2 worm cellular contexts compared by ENCODE assay signal in genomic region chrII:11440265-11440664, ce11.
TF ChIP-seq lines count a peak whose summit lies in the region.

VW02B12L.2 (minus strand) TSS chrII:11440329.

TF ChIP-seq in whole organism, L1 larva, 84 proteins besides CTCF, POLR2A, EP300 and RAD21 (continued from another document):
- TF ChIP-seq nhr-20 (tag; optimal IDR thresholded peaks at IDR 0.05; lab: Kevin White, UChicago) (peak; percentile 52), snu-23 (GFP tag; optimal IDR thresholded peaks at IDR 0.05; lab: Kevin White, UChicago) (peak; percentile 57), nhr-77 (tag; optimal IDR thresholded peaks at IDR 0.05; lab: Kevin White, UChicago) (peak; percentile 23), lin-13 (GFP tag; optimal IDR thresholded peaks at IDR 0.05; lab: Kevin White, UChicago) (no peak), zip-4 (GFP tag; optimal IDR thresholded peaks at IDR 0.05; lab: Kevin White, UChicago) (no peak), nhr-76 (tag; optimal IDR thresholded peaks at IDR 0.05; lab: Kevin White, UChicago) (no peak), irx-1 (tag; optimal IDR thresholded peaks at IDR 0.05; lab: Kevin White, UChicago) (no peak), nhr-71 (tag; optimal IDR thresholded peaks at IDR 0.05; lab: Kevin White, UChicago) (peak; percentile 59), blmp-1 (tag; optimal IDR thresholded peaks at IDR 0.05; lab: Kevin White, UChicago) (peak; percentile 71), ceh-82 (tag; optimal IDR thresholded peaks at IDR 0.05; lab: Kevin White, UChicago) (peak in 2 of 3 experiments; percentile 4 to 48), lin-35 (GFP tag; optimal IDR thresholded peaks at IDR 0.05; lab: Kevin White, UChicago) (peak; percentile 89 to 96), elt-2 (tag; optimal IDR thresholded peaks at IDR 0.05; lab: Kevin White, UChicago) (no peak), isw-1 (GFP tag; IDR thresholded peaks at IDR 0.05; lab: Robert Waterston, UW) (no peak), unc-86 (tag; optimal IDR thresholded peaks at IDR 0.05; lab: Kevin White, UChicago) (no peak), fkh-8 (tag; optimal IDR thresholded peaks at IDR 0.05; lab: Kevin White, UChicago) (peak; percentile 4), Y116A8C.19 (tag; optimal IDR thresholded peaks at IDR 0.05; lab: Kevin White, UChicago; ENCODE audit: borderline replicate concordance) (no peak), nhr-90 (tag; optimal IDR thresholded peaks at IDR 0.05; lab: Kevin White, UChicago; ENCODE audit: poor library complexity) (peak; percentile 34), swsn-7 (tag; optimal IDR thresholded peaks at IDR 0.05; lab: Kevin White, UChicago) (peak; percentile 28), rnt-1 (tag; optimal IDR thresholded peaks at IDR 0.05; lab: Kevin White, UChicago) (peak; percentile 38), vab-15 (tag; optimal IDR thresholded peaks at IDR 0.05; lab: Kevin White, UChicago) (peak; percentile 74), mep-1 (tag; optimal IDR thresholded peaks at IDR 0.05; lab: Kevin White, UChicago) (no peak), alr-1 (tag; optimal IDR thresholded peaks at IDR 0.05; lab: Kevin White, UChicago; ENCODE audit: borderline replicate concordance) (no peak), ceh-88 (GFP tag; IDR thresholded peaks at IDR 0.05; lab: Robert Waterston, UW) (no peak), C16A3.4 (tag; optimal IDR thresholded peaks at IDR 0.05; lab: Kevin White, UChicago) (peak; percentile 54), ceh-90 (tag; optimal IDR thresholded peaks at IDR 0.05; lab: Kevin White, UChicago) (no peak), efl-3 (GFP tag; optimal IDR thresholded peaks at IDR 0.05; lab: Kevin White, UChicago) (no peak), ceh-63 (GFP tag; optimal IDR thresholded peaks at IDR 0.05; lab: Kevin White, UChicago) (no peak), lin-14 (GFP tag; optimal IDR thresholded peaks at IDR 0.05; lab: Kevin White, UChicago) (peak; percentile 61), snpc-4 (tag; optimal IDR thresholded peaks at IDR 0.05; lab: Kevin White, UChicago) (peak; percentile 7)

TF ChIP-seq in whole organism, young adult, 124 proteins besides CTCF, POLR2A, EP300 and RAD21 (continued from another document):
- no peak for TF ChIP-seq mel-28 (tag; optimal IDR thresholded peaks at IDR 0.05; lab: Kevin White, UChicago; ENCODE audit: borderline replicate concordance)
- TF ChIP-seq hmg-1.2 (GFP tag; IDR thresholded peaks at IDR 0.05; lab: Robert Waterston, UW): 0 out of 2 replicates have a peak, but pooled peaks have one; percentile 4
- no peak for TF ChIP-seq nhr-120 (GFP tag; IDR thresholded peaks at IDR 0.05; lab: Robert Waterston, UW)
- no peak for TF ChIP-seq lin-54 (GFP tag; optimal IDR thresholded peaks at IDR 0.05; lab: Kevin White, UChicago)
- TF ChIP-seq dpff-1 (tag; optimal IDR thresholded peaks at IDR 0.05; lab: Kevin White, UChicago): no peak
